Fruit fly (Drosophila melanogaster): ENCODE results near the gene milt.

The milt gene

dm6 chr2L:7043039-7043905 is 5.6 kb downstream of the milt start (continued):
- TF ChIP-seq CG11560 (tag; IDR thresholded peaks at IDR 0.05) (no peak), CG12659 (GFP tag; optimal IDR thresholded peaks at IDR 0.05) (no peak), shn (GFP tag; optimal IDR thresholded peaks at IDR 0.05) (no peak), CG3065 (GFP tag; optimal IDR thresholded peaks at IDR 0.05) (no peak), Dref (GFP tag; IDR thresholded peaks at IDR 0.05) (no peak), CG34376 (GFP tag; optimal IDR thresholded peaks at IDR 0.05) (no peak), Blimp-1 (GFP tag; optimal IDR thresholded peaks at IDR 0.05) (peak; percentile 17), Ets97D (GFP tag; optimal IDR thresholded peaks at IDR 0.05) (no peak), CG1647 (GFP tag; optimal IDR thresholded peaks at IDR 0.05) (no peak), CG8388 (GFP tag; optimal IDR thresholded peaks at IDR 0.05) (no peak), Gsc (GFP tag; IDR thresholded peaks at IDR 0.05) (no peak), Side (GFP tag; optimal IDR thresholded peaks at IDR 0.05) (no peak), CG15011 (GFP tag; optimal IDR thresholded peaks at IDR 0.05) (no peak), stc (GFP tag; IDR thresholded peaks at IDR 0.05) (no peak), az2 (GFP tag; optimal IDR thresholded peaks at IDR 0.05) (no peak), crol (GFP tag; IDR thresholded peaks at IDR 0.05) (no peak), sr (GFP tag; IDR thresholded peaks at IDR 0.05) (peak; percentile 46; the same call in 1 of the 3 replicates), Ets65A (GFP tag) (no peak), Tbp (GFP tag; optimal IDR thresholded peaks at IDR 0.05) (no peak), CG2678 (tag; optimal IDR thresholded peaks at IDR 0.05) (peak; percentile 45), CG31441 (GFP tag; IDR thresholded peaks at IDR 0.05) (0 out of 2 replicates have a peak, but pooled peaks have one; percentile 17), CG4707 (GFP tag; optimal IDR thresholded peaks at IDR 0.05) (peak; percentile 59), NfI (GFP tag; optimal IDR thresholded peaks at IDR 0.05) (no peak), hkb (optimal IDR thresholded peaks at IDR 0.05) (no peak), hkb (GFP tag; IDR thresholded peaks at IDR 0.05) (peak; percentile 52; the same call in 1 of the 2 replicates), ab (GFP tag; optimal IDR thresholded peaks at IDR 0.05) (no peak), BtbVII (GFP tag; optimal IDR thresholded peaks at IDR 0.05) (no peak), CG14860 (GFP tag; IDR thresholded peaks at IDR 0.05; ENCODE audit: partially characterized antibody) (no peak), Abd-B (GFP tag; optimal IDR thresholded peaks at IDR 0.05) (no peak), YL-1 (GFP tag; optimal IDR thresholded peaks at IDR 0.05) (peak; percentile 31), CG13424 (tag; optimal IDR thresholded peaks at IDR 0.05) (peak; percentile 21), NFAT (GFP tag; IDR thresholded peaks at IDR 0.05) (0 out of 2 replicates have a peak, but pooled peaks have one; percentile 24), Rfx (GFP tag; IDR thresholded peaks at IDR 0.05) (peak; percentile 40; the same call in 1 of the 2 replicates), gcm (GFP tag; optimal IDR thresholded peaks at IDR 0.05) (peak; percentile 56), CG6854 (GFP tag; optimal IDR thresholded peaks at IDR 0.05) (peak; percentile 8), CG7357 (GFP tag; IDR thresholded peaks at IDR 0.05) (no peak; the same call in 2 of the 3 replicates), CG15269 (tag; optimal IDR thresholded peaks at IDR 0.05) (no peak), Hr51 (GFP tag; optimal IDR thresholded peaks at IDR 0.05) (peak in 1 of 2 experiments; percentile 15), Dp (GFP tag; optimal IDR thresholded peaks at IDR 0.05) (no peak), CG1529 (GFP tag; optimal IDR thresholded peaks at IDR 0.05) (peak; percentile 64), croc (GFP tag; conservative IDR thresholded peaks at IDR 0.05) (no peak), fru (optimal IDR thresholded peaks at IDR 0.05) (no peak), PHDP (tag; optimal IDR thresholded peaks at IDR 0.05) (peak; percentile 15), Mrtf (GFP tag; IDR thresholded peaks at IDR 0.05) (no peak), CG11504 (tag; optimal IDR thresholded peaks at IDR 0.05) (peak; percentile 36), Hmr (GFP tag; optimal IDR thresholded peaks at IDR 0.05) (peak; percentile 1), CG6765 (GFP tag; optimal IDR thresholded peaks at IDR 0.05) (no peak), CG1024 (GFP tag; IDR thresholded peaks at IDR 0.05) (peak; percentile 36; the same call in 1 of the 2 replicates), CG18476 (GFP tag; optimal IDR thresholded peaks at IDR 0.05) (peak; percentile 7), CG15073 (GFP tag; optimal IDR thresholded peaks at IDR 0.05) (no peak)
